Worm (Caenorhabditis elegans) whole organism, L1 larva: Measurements from ENCODE around the gene F17E5.2.

ENCODE experiments used
- C04F5.9 ChIP-seq: sonication (generic microtip); optimal IDR thresholded peaks from 2 replicates; lab custom pipeline; 2016; ENCODE audit warnings: missing genetic modification characterization, missing compliant biosample characterization
- C34B4.2 ChIP-seq: sonication (generic microtip); optimal IDR thresholded peaks from 2 replicates; lab custom pipeline; 2017; ENCODE audit warnings: mild to moderate bottlenecking, missing genetic modification characterization, missing compliant biosample characterization
- F16B12.6 ChIP-seq: fragments of 150-350 bp; optimal IDR thresholded peaks from 2 replicates; lab custom pipeline; 2014; ENCODE audit warnings: missing biosample characterization, missing genetic modification characterization
- alr-1 ChIP-seq: fragments of 200-800 bp; sonication (Bioruptor generic); optimal IDR thresholded peaks from 2 replicates; lab custom pipeline; 2018; ENCODE audit warnings: borderline replicate concordance, mild to moderate bottlenecking, missing genetic modification characterization, missing compliant biosample characterization
- blmp-1 ChIP-seq: fragments of 150-350 bp; optimal IDR thresholded peaks from 2 replicates; lab custom pipeline; 2014; ENCODE audit warnings: missing biosample characterization, missing genetic modification characterization
- ceh-63 ChIP-seq: fragments of 200-800 bp; sonication (Bioruptor generic); optimal IDR thresholded peaks from 2 replicates; lab custom pipeline; 2018; ENCODE audit warnings: mild to moderate bottlenecking, missing genetic modification characterization, missing compliant biosample characterization
- ceh-8 ChIP-seq: fragments of 200-800 bp; sonication (Bioruptor generic); optimal IDR thresholded peaks from 2 replicates; lab custom pipeline; 2018; ENCODE audit warnings: mild to moderate bottlenecking, missing genetic modification characterization, moderate library complexity, missing compliant biosample characterization
- ceh-88 ChIP-seq: fragments of 200-800 bp; sonication (Bioruptor generic); IDR thresholded peaks from 2 replicates; pipeline ENCODE4 v1.3.6; 2022; ENCODE audit warnings: missing genetic modification characterization, missing compliant biosample characterization
- dpl-1 ChIP-seq, 3 experiments: fragments of 150-350 bp in 2 of 3; sonication (generic microtip) in 1 of 3; optimal IDR thresholded peaks; 2 replicates each; lab custom pipeline; 2014 to 2017; ENCODE audit warnings: missing biosample characterization in 3 of 3, missing genetic modification characterization in 3 of 3, missing genetic modification reagents in 3 of 3
- dsc-1 ChIP-seq: sonication (generic microtip); optimal IDR thresholded peaks from 2 replicates; lab custom pipeline; 2016; ENCODE audit warnings: mild to moderate bottlenecking, missing genetic modification characterization, missing compliant biosample characterization
- efl-1 ChIP-seq, 4 experiments: fragments of 150-350 bp; optimal IDR thresholded peaks in 3 of 4; peaks in 1 of 4; 1 replicate in 1 of 4; 2 replicates in 3 of 4; lab custom pipeline; 2014; ENCODE audit warnings: missing biosample characterization in 2 of 4, missing genetic modification characterization in 2 of 4, missing genetic modification reagents in 2 of 4
- efl-3 ChIP-seq: fragments of 200-800 bp; sonication (Bioruptor generic); optimal IDR thresholded peaks from 2 replicates; lab custom pipeline; 2018; ENCODE audit warnings: mild to moderate bottlenecking, missing genetic modification characterization, missing compliant biosample characterization
- egl-13 ChIP-seq: sonication (generic microtip); optimal IDR thresholded peaks from 2 replicates; lab custom pipeline; 2016; ENCODE audit warnings: missing genotype, missing genetic modification reagents, missing genetic modification characterization, missing compliant biosample characterization
- egl-27 ChIP-seq, 2 experiments: fragments of 150-350 bp in 1 of 2; sonication (generic microtip); optimal IDR thresholded peaks; 3 replicates each; lab custom pipeline; 2017 to 2018; ENCODE audit warnings: missing biosample characterization in 2 of 2, missing genetic modification characterization in 2 of 2, missing genetic modification reagents in 2 of 2
- elt-2 ChIP-seq: sonication (generic microtip); optimal IDR thresholded peaks from 2 replicates; lab custom pipeline; 2016; ENCODE audit warnings: missing genetic modification characterization, mild to moderate bottlenecking, inconsistent platforms, missing compliant biosample characterization, missing genetic modification reagents
- elt-3 ChIP-seq, 6 experiments: fragments of 150-350 bp in 1 of 6; sonication (generic microtip); optimal IDR thresholded peaks; 2 replicates each; lab custom pipeline; 2017 to 2018; ENCODE audit warnings: missing biosample characterization in 6 of 6, missing genetic modification characterization in 6 of 6, inconsistent platforms in 1 of 6
- fkh-4 ChIP-seq: sonication (generic microtip); optimal IDR thresholded peaks from 2 replicates; lab custom pipeline; 2016; ENCODE audit warnings: missing compliant biosample characterization, missing genetic modification characterization, borderline replicate concordance
- fkh-8 ChIP-seq: sonication (generic microtip); optimal IDR thresholded peaks from 2 replicates; lab custom pipeline; 2016; ENCODE audit warnings: mild to moderate bottlenecking, missing genetic modification characterization, missing compliant biosample characterization
- fos-1 ChIP-seq: fragments of 150-350 bp; optimal IDR thresholded peaks from 2 replicates; lab custom pipeline; 2014; ENCODE audit warnings: missing biosample characterization, missing genetic modification characterization
- grh-1 ChIP-seq: fragments of 200-800 bp; sonication (Bioruptor generic); IDR thresholded peaks from 2 replicates; pipeline ENCODE4 v1.3.6; 2022; ENCODE audit warnings: missing genetic modification reagents, missing genetic modification characterization, missing compliant biosample characterization
- hlh-4 ChIP-seq: sonication (generic microtip); optimal IDR thresholded peaks from 2 replicates; lab custom pipeline; 2016; ENCODE audit warnings: mild to moderate bottlenecking, missing genetic modification characterization, missing compliant biosample characterization
- hpl-2 ChIP-seq: fragments of 150-350 bp; optimal IDR thresholded peaks from 2 replicates; lab custom pipeline; 2014; ENCODE audit warnings: missing biosample characterization, missing genetic modification reagents, missing genetic modification characterization
- isw-1 ChIP-seq: fragments of 200-800 bp; sonication (Bioruptor generic); IDR thresholded peaks from 2 replicates; pipeline ENCODE4 v1.3.6; 2022; ENCODE audit warnings: missing genetic modification characterization, missing compliant biosample characterization
- lin-13 ChIP-seq: fragments of 150-350 bp; optimal IDR thresholded peaks from 2 replicates; lab custom pipeline; 2014; ENCODE audit warnings: missing biosample characterization, missing genetic modification reagents, missing genetic modification characterization
- lin-35 ChIP-seq, 2 experiments: fragments of 150-350 bp; optimal IDR thresholded peaks; 2 replicates each; lab custom pipeline; 2014; ENCODE audit warnings: missing biosample characterization in 2 of 2, missing genetic modification characterization in 2 of 2, missing genetic modification reagents in 2 of 2
- mdl-1 ChIP-seq, 2 experiments: fragments of 150-350 bp; optimal IDR thresholded peaks; 2 replicates each; lab custom pipeline; 2014 to 2017; ENCODE audit warnings: missing biosample characterization in 2 of 2, missing genetic modification characterization in 2 of 2, inconsistent platforms in 1 of 2
- nhr-12 ChIP-seq: sonication (generic microtip); optimal IDR thresholded peaks from 2 replicates; lab custom pipeline; 2017; ENCODE audit warnings: missing biosample characterization, missing genetic modification characterization
- nhr-20 ChIP-seq: sonication (generic microtip); optimal IDR thresholded peaks from 2 replicates; lab custom pipeline; 2016; ENCODE audit warnings: mild to moderate bottlenecking, missing genetic modification characterization, missing compliant biosample characterization
- nhr-237 ChIP-seq: fragments of 150-350 bp; optimal IDR thresholded peaks from 2 replicates; lab custom pipeline; 2014; ENCODE audit warnings: missing biosample characterization, missing genetic modification characterization
- nhr-28 ChIP-seq: fragments of 150-350 bp; optimal IDR thresholded peaks from 2 replicates; lab custom pipeline; 2014; ENCODE audit warnings: missing biosample characterization, missing genetic modification characterization
- nhr-47 ChIP-seq: sonication (generic microtip); optimal IDR thresholded peaks from 2 replicates; lab custom pipeline; 2016; ENCODE audit warnings: mild to moderate bottlenecking, missing genetic modification characterization, moderate library complexity, missing compliant biosample characterization
- nhr-71 ChIP-seq: sonication (generic microtip); optimal IDR thresholded peaks from 2 replicates; lab custom pipeline; 2016; ENCODE audit warnings: mild to moderate bottlenecking, missing genetic modification characterization, moderate library complexity, missing compliant biosample characterization
- nhr-77 ChIP-seq: fragments of 150-350 bp; optimal IDR thresholded peaks from 2 replicates; lab custom pipeline; 2014; ENCODE audit warnings: missing biosample characterization, missing genetic modification characterization
- nhr-84 ChIP-seq: sonication (generic microtip); optimal IDR thresholded peaks from 2 replicates; lab custom pipeline; 2017; ENCODE audit warnings: missing biosample characterization, missing genetic modification characterization
- rnt-1 ChIP-seq: sonication (generic microtip); optimal IDR thresholded peaks from 2 replicates; lab custom pipeline; 2016; ENCODE audit warnings: mild to moderate bottlenecking, missing genetic modification characterization, moderate library complexity, missing compliant biosample characterization
- skn-1 ChIP-seq: fragments of 150-350 bp; optimal IDR thresholded peaks from 2 replicates; lab custom pipeline; 2014; ENCODE audit warnings: missing biosample characterization, missing genetic modification characterization
- sox-4 ChIP-seq: sonication (generic microtip); optimal IDR thresholded peaks from 2 replicates; lab custom pipeline; 2016; ENCODE audit warnings: missing genetic modification characterization, missing compliant biosample characterization
- sptf-1 ChIP-seq: fragments of 150-350 bp; optimal IDR thresholded peaks from 2 replicates; lab custom pipeline; 2014; ENCODE audit warnings: missing biosample characterization, missing genetic modification characterization
- sup-37 ChIP-seq: fragments of 200-800 bp; sonication (Bioruptor generic); optimal IDR thresholded peaks from 2 replicates; lab custom pipeline; 2018; ENCODE audit warnings: mild to moderate bottlenecking, missing genetic modification characterization, missing compliant biosample characterization
- swsn-7 ChIP-seq: sonication (generic microtip); optimal IDR thresholded peaks from 2 replicates; lab custom pipeline; 2016; ENCODE audit warnings: missing genetic modification characterization, missing compliant biosample characterization
- tbx-2 ChIP-seq: sonication (generic microtip); optimal IDR thresholded peaks from 2 replicates; lab custom pipeline; 2016; ENCODE audit warnings: missing genetic modification characterization, missing compliant biosample characterization
- tlp-1 ChIP-seq: fragments of 150-350 bp; optimal IDR thresholded peaks from 2 replicates; lab custom pipeline; 2014; ENCODE audit warnings: missing biosample characterization, missing genetic modification characterization
- unc-130 ChIP-seq: fragments of 150-350 bp; optimal IDR thresholded peaks from 2 replicates; lab custom pipeline; 2017; ENCODE audit warnings: missing biosample characterization, missing genetic modification characterization, inconsistent platforms
- unc-30 ChIP-seq: sonication (generic microtip); optimal IDR thresholded peaks from 2 replicates; lab custom pipeline; 2017; ENCODE audit warnings: missing biosample characterization, missing genetic modification characterization
- unc-86 ChIP-seq: sonication (generic microtip); optimal IDR thresholded peaks from 2 replicates; lab custom pipeline; 2016; ENCODE audit warnings: missing genetic modification characterization, missing compliant biosample characterization
- unc-98 ChIP-seq: fragments of 200-800 bp; sonication (Bioruptor generic); IDR thresholded peaks from 2 replicates; pipeline ENCODE4 v1.3.6; 2022; ENCODE audit warnings: missing genetic modification characterization, missing compliant biosample characterization
- xbp-1 ChIP-seq: sonication (generic microtip); optimal IDR thresholded peaks from 2 replicates; lab custom pipeline; 2016; ENCODE audit warnings: missing genetic modification characterization, missing compliant biosample characterization
- zag-1 ChIP-seq: fragments of 150-350 bp; optimal IDR thresholded peaks from 2 replicates; lab custom pipeline; 2014; ENCODE audit warnings: missing biosample characterization, missing genetic modification characterization
- zip-4 ChIP-seq: fragments of 200-800 bp; sonication (Bioruptor generic); optimal IDR thresholded peaks from 2 replicates; lab custom pipeline; 2018; ENCODE audit warnings: mild to moderate bottlenecking, missing genetic modification characterization, moderate library complexity, missing compliant biosample characterization
- ztf-11 ChIP-seq, 2 experiments: sonication (generic microtip); optimal IDR thresholded peaks; 2 replicates each; lab custom pipeline; 2016 to 2017; ENCODE audit warnings: missing genetic modification characterization in 2 of 2, missing biosample characterization in 1 of 2, missing compliant biosample characterization in 1 of 2
- ztf-4 ChIP-seq: fragments of 150-350 bp; optimal IDR thresholded peaks from 2 replicates; lab custom pipeline; 2014; ENCODE audit warnings: missing biosample characterization, missing genetic modification characterization

F17E5.2 gene

ce11 chrX:12425427-12425826, 31.4 kb downstream of the F17E5.2 start, which contains the start of gene T24D3.2 (continued):
- no peak for TF ChIP-seq dsc-1
- no peak for TF ChIP-seq egl-27 (tag; optimal IDR thresholded peaks at IDR 0.05; lab: Kevin White, UChicago)
- no peak for TF ChIP-seq elt-2
- TF ChIP-seq F16B12.6 (tag; lab: Kevin White, UChicago) = no peak
- TF ChIP-seq nhr-71 = peak; percentile 72
- TF ChIP-seq lin-13 (GFP tag; lab: Kevin White, UChicago) = no peak
- TF ChIP-seq sox-4 = no peak
- TF ChIP-seq egl-13 (tag; lab: Kevin White, UChicago) = no peak
- no peak for TF ChIP-seq dpl-1 (GFP tag; optimal IDR thresholded peaks at IDR 0.05; lab: Kevin White, UChicago)
- no peak for TF ChIP-seq unc-86 (tag; lab: Kevin White, UChicago)
- TF ChIP-seq ceh-88 (GFP tag; lab: Robert Waterston, UW) = no peak
- TF ChIP-seq grh-1 (GFP tag; lab: Robert Waterston, UW) = no peak
- TF ChIP-seq hpl-2 = no peak
- no peak for TF ChIP-seq zip-4 (GFP tag; lab: Kevin White, UChicago)
- no peak for TF ChIP-seq isw-1
- TF ChIP-seq skn-1 (tag; lab: Kevin White, UChicago) = no peak
- no peak for TF ChIP-seq C04F5.9
- no peak for TF ChIP-seq nhr-12
- TF ChIP-seq xbp-1 = no peak
- no peak for TF ChIP-seq swsn-7
- TF ChIP-seq ztf-4 (tag; lab: Kevin White, UChicago) = no peak
- no peak for TF ChIP-seq hlh-4 (tag; lab: Kevin White, UChicago)
- TF ChIP-seq nhr-20 (tag; lab: Kevin White, UChicago) = peak; percentile 68
- TF ChIP-seq alr-1 (tag; lab: Kevin White, UChicago) = no peak
- TF ChIP-seq nhr-28 (tag; lab: Kevin White, UChicago) = no peak
- TF ChIP-seq unc-98 (GFP tag; lab: Robert Waterston, UW) = no peak
- TF ChIP-seq lin-35 (GFP tag; optimal IDR thresholded peaks at IDR 0.05; lab: Kevin White, UChicago) = peak in 1 of 2 experiments; percentile 12
- TF ChIP-seq zag-1 = no peak
- TF ChIP-seq unc-130 (tag; lab: Kevin White, UChicago) = no peak
- TF ChIP-seq tbx-2 = peak; percentile 66
- TF ChIP-seq tlp-1 (tag; lab: Kevin White, UChicago) = no peak
- TF ChIP-seq elt-3 (tag; optimal IDR thresholded peaks at IDR 0.05; lab: Kevin White, UChicago) = peak in 5 of 6 experiments; percentile 41 to 78 (median 66)
- no peak for TF ChIP-seq mdl-1 (tag; optimal IDR thresholded peaks at IDR 0.05; lab: Kevin White, UChicago)
- no peak for TF ChIP-seq sptf-1
- TF ChIP-seq fkh-4 = no peak
- no peak for TF ChIP-seq ceh-8 (GFP tag; lab: Kevin White, UChicago)
- no peak for TF ChIP-seq unc-30 (tag; lab: Kevin White, UChicago)
- no peak for TF ChIP-seq C34B4.2
- TF ChIP-seq blmp-1 = peak; percentile 83
- TF ChIP-seq nhr-237 (tag; lab: Kevin White, UChicago) = no peak
- TF ChIP-seq efl-3 (GFP tag; lab: Kevin White, UChicago) = no peak
- no peak for TF ChIP-seq fos-1 (tag; lab: Kevin White, UChicago)
- no peak for TF ChIP-seq efl-1 (optimal IDR thresholded peaks at IDR 0.05; lab: Kevin White, UChicago)
- TF ChIP-seq efl-1 (GFP tag; optimal IDR thresholded peaks at IDR 0.05 in 1 of 2; lab: Kevin White, UChicago) = no peak
- TF ChIP-seq ceh-63 = no peak
- peak; percentile 18 for TF ChIP-seq nhr-47 (tag; lab: Kevin White, UChicago)
- TF ChIP-seq sup-37 = no peak
- no peak for TF ChIP-seq rnt-1
- no peak for TF ChIP-seq ztf-11 (tag; optimal IDR thresholded peaks at IDR 0.05; lab: Kevin White, UChicago)
- no peak for TF ChIP-seq nhr-77 (tag; lab: Kevin White, UChicago)
- no peak for TF ChIP-seq fkh-8 (tag; lab: Kevin White, UChicago)
- TF ChIP-seq nhr-84 (tag; lab: Kevin White, UChicago) = no peak
